Fruit fly (Drosophila melanogaster) whole organism, embryonic: Measurements from ENCODE around the gene CG7164.

Source experiments
- Ada2b ChIP-seq: fragments of 200-800 bp; sonication (Bioruptor generic); IDR thresholded peaks from 2 replicates; pipeline ENCODE4 v1.3.6; 2022; ENCODE audit warnings: missing biosample characterization, missing genetic modification characterization
- BtbVII ChIP-seq: fragments of 200-800 bp; sonication (Bioruptor generic); optimal IDR thresholded peaks from 3 replicates; lab custom pipeline; 2017; ENCODE audit warnings: missing biosample characterization, mild to moderate bottlenecking, missing genetic modification characterization
- CG10462 ChIP-seq: fragments of 200-800 bp; sonication (Bioruptor generic); optimal IDR thresholded peaks from 2 replicates; lab custom pipeline; 2016; ENCODE audit warnings: missing biosample characterization, missing genetic modification characterization
- CG13894 ChIP-seq: fragments of 200-800 bp; sonication (Bioruptor generic); optimal IDR thresholded peaks from 3 replicates; lab custom pipeline; 2018; ENCODE audit warnings: missing biosample characterization, mild to moderate bottlenecking, missing genetic modification characterization, moderate library complexity
- CG14050 ChIP-seq: fragments of 200-800 bp; sonication (Bioruptor generic); IDR thresholded peaks from 3 replicates; pipeline ENCODE4 v1.3.6; 2022; ENCODE audit warnings: missing biosample characterization, missing genetic modification characterization
- CG14441 ChIP-seq: fragments of 200-800 bp; sonication (Bioruptor generic); IDR thresholded peaks from 2 replicates; pipeline ENCODE4 v1.3.6; 2022; ENCODE audit warnings: missing biosample characterization, missing genetic modification characterization
- CG15073 ChIP-seq: fragments of 200-800 bp; sonication (Bioruptor generic); optimal IDR thresholded peaks from 2 replicates; lab custom pipeline; 2016; ENCODE audit warnings: missing biosample characterization, missing genetic modification characterization
- CG17912 ChIP-seq: fragments of 200-800 bp; sonication (Bioruptor generic); optimal IDR thresholded peaks from 2 replicates; lab custom pipeline; 2018; ENCODE audit warnings: missing biosample characterization, mild to moderate bottlenecking, missing genetic modification characterization
- CG2889 ChIP-seq: fragments of 200-800 bp; sonication (Bioruptor generic); IDR thresholded peaks from 3 replicates; pipeline ENCODE4 v1.3.6; 2022; ENCODE audit warnings: missing biosample characterization, missing genetic modification characterization
- CG30431 ChIP-seq: fragments of 200-800 bp; sonication (Bioruptor generic); optimal IDR thresholded peaks from 2 replicates; lab custom pipeline; 2017; ENCODE audit warnings: missing biosample characterization, missing genetic modification characterization
- CG31441 ChIP-seq: fragments of 200-800 bp; sonication (Bioruptor generic); IDR thresholded peaks from 2 replicates; pipeline ENCODE4 v1.3.6; 2022; ENCODE audit warnings: missing biosample characterization, missing genetic modification characterization
- CG32772 ChIP-seq: fragments of 200-800 bp; sonication (Bioruptor generic); IDR thresholded peaks from 2 replicates; pipeline ENCODE4 v1.3.6; 2022; ENCODE audit warnings: missing biosample characterization, missing genetic modification characterization
- CG4730 ChIP-seq: fragments of 200-800 bp; sonication (Bioruptor generic); IDR thresholded peaks from 2 replicates; pipeline ENCODE4 v1.3.6; 2022; ENCODE audit warnings: missing biosample characterization, missing genetic modification characterization
- CG6791 ChIP-seq: fragments of 200-800 bp; sonication (Bioruptor generic); IDR thresholded peaks from 3 replicates; pipeline ENCODE4 v1.3.6; 2022; ENCODE audit warnings: missing biosample characterization, missing genetic modification characterization; ENCODE audit not compliant: partially characterized antibody
- CG7745 ChIP-seq: fragments of 200-800 bp; sonication (Bioruptor generic); optimal IDR thresholded peaks from 2 replicates; lab custom pipeline; 2018; ENCODE audit warnings: missing biosample characterization, mild to moderate bottlenecking, missing genetic modification characterization, moderate library complexity
- CG7839 ChIP-seq: fragments of 200-800 bp; sonication (Bioruptor generic); optimal IDR thresholded peaks from 3 replicates; lab custom pipeline; 2018; ENCODE audit warnings: missing biosample characterization, mild to moderate bottlenecking, missing genetic modification characterization, moderate library complexity
- CTCF ChIP-seq: fragments of 200-800 bp; sonication (Bioruptor generic); optimal IDR thresholded peaks from 2 replicates; lab custom pipeline; 2017; ENCODE audit warnings: missing biosample characterization, mild to moderate bottlenecking, missing genetic modification characterization, moderate library complexity
- Camta ChIP-seq: fragments of 200-800 bp; sonication (Bioruptor generic); optimal IDR thresholded peaks from 2 replicates; lab custom pipeline; 2016; ENCODE audit warnings: missing biosample characterization, missing genetic modification characterization
- Chrac-16 ChIP-seq: fragments of 200-800 bp; sonication (Bioruptor generic); optimal IDR thresholded peaks from 3 replicates; lab custom pipeline; 2016; ENCODE audit warnings: missing biosample characterization, missing genetic modification characterization
- Dek ChIP-seq: fragments of 200-800 bp; sonication (Bioruptor generic); optimal IDR thresholded peaks from 3 replicates; lab custom pipeline; 2019; ENCODE audit warnings: missing biosample characterization, mild to moderate bottlenecking, missing genetic modification characterization, moderate library complexity
- Dfd ChIP-seq, 2 experiments: fragments of >200 bp; optimal IDR thresholded peaks; 2 replicates each; lab custom pipeline; 2017; ENCODE audit warnings: missing biosample characterization in 2 of 2, missing genetic modification characterization in 2 of 2
- Dp ChIP-seq: fragments of 200-800 bp; sonication (Bioruptor generic); optimal IDR thresholded peaks from 2 replicates; lab custom pipeline; 2018; ENCODE audit warnings: missing biosample characterization, mild to moderate bottlenecking, missing genetic modification characterization, moderate library complexity
- E2f1 ChIP-seq: fragments of 200-800 bp; sonication (Bioruptor generic); IDR thresholded peaks from 2 replicates; pipeline ENCODE4 v1.3.6; 2022; ENCODE audit warnings: missing biosample characterization, missing genetic modification characterization
- Ets97D ChIP-seq: fragments of 200-800 bp; sonication (Bioruptor generic); optimal IDR thresholded peaks from 3 replicates; lab custom pipeline; 2016; ENCODE audit warnings: missing biosample characterization, missing genetic modification characterization
- Hr3 ChIP-seq: fragments of 200-800 bp; sonication (Bioruptor generic); optimal IDR thresholded peaks from 3 replicates; lab custom pipeline; 2016; ENCODE audit warnings: missing biosample characterization, missing genetic modification characterization
- Hr39 ChIP-seq: fragments of >200 bp; optimal IDR thresholded peaks from 2 replicates; lab custom pipeline; 2017
- Hr51 ChIP-seq, 2 experiments: fragments of 200-800 bp; sonication (Bioruptor generic); optimal IDR thresholded peaks; 2 replicates in 1 of 2; 3 replicates in 1 of 2; lab custom pipeline; 2016 to 2018; ENCODE audit warnings: missing biosample characterization in 2 of 2, missing genetic modification characterization in 2 of 2, mild to moderate bottlenecking in 1 of 2, moderate library complexity in 1 of 2
- Scr ChIP-seq: fragments of 200-800 bp; sonication (Bioruptor generic); IDR thresholded peaks from 2 replicates; pipeline ENCODE4 v1.3.6; 2022; ENCODE audit warnings: missing biosample characterization, missing genetic modification characterization; ENCODE audit not compliant: partially characterized antibody
- Sox102F ChIP-seq: fragments of 200-800 bp; sonication (Bioruptor generic); optimal IDR thresholded peaks from 2 replicates; lab custom pipeline; 2018; ENCODE audit warnings: missing biosample characterization, mild to moderate bottlenecking, missing genetic modification characterization, moderate library complexity
- Ssrp ChIP-seq: fragments of 200-800 bp; sonication (Bioruptor generic); optimal IDR thresholded peaks from 2 replicates; lab custom pipeline; 2018; ENCODE audit warnings: missing biosample characterization, mild to moderate bottlenecking, missing genetic modification characterization, moderate library complexity
- Taf1 ChIP-seq: fragments of 200-800 bp; sonication (Bioruptor generic); IDR thresholded peaks from 2 replicates; pipeline ENCODE4 v1.3.6; 2022; ENCODE audit warnings: missing biosample characterization, missing genetic modification characterization
- Vsx1 ChIP-seq: fragments of 200-800 bp; sonication (Bioruptor generic); optimal IDR thresholded peaks from 2 replicates; lab custom pipeline; 2017; ENCODE audit warnings: missing biosample characterization, mild to moderate bottlenecking, missing genetic modification characterization, missing genetic modification reagents
- ash1 ChIP-seq: fragments of 200-800 bp; sonication (Bioruptor generic); optimal IDR thresholded peaks from 2 replicates; lab custom pipeline; 2018; ENCODE audit warnings: missing biosample characterization, mild to moderate bottlenecking, missing genetic modification characterization
- bsh ChIP-seq, 2 experiments: fragments of 200-800 bp; sonication (Bioruptor generic); optimal IDR thresholded peaks; 2 replicates each; lab custom pipeline; 2017 to 2018; ENCODE audit warnings: mild to moderate bottlenecking in 2 of 2, missing biosample characterization in 2 of 2, missing genetic modification characterization in 2 of 2, moderate library complexity in 1 of 2
- cwo ChIP-seq: fragments of 200-800 bp; sonication (Bioruptor generic); optimal IDR thresholded peaks from 3 replicates; lab custom pipeline; 2017; ENCODE audit warnings: missing biosample characterization, missing genetic modification characterization, mild to moderate bottlenecking, moderate library complexity, missing genetic modification reagents
- dm ChIP-seq: fragments of 200-800 bp; sonication (Bioruptor generic); optimal IDR thresholded peaks from 3 replicates; lab custom pipeline; 2016; ENCODE audit warnings: missing biosample characterization, missing genetic modification characterization
- en ChIP-seq: fragments of 200-800 bp; sonication (Bioruptor generic); optimal IDR thresholded peaks from 2 replicates; lab custom pipeline; 2016; ENCODE audit warnings: missing biosample characterization, missing genetic modification characterization
- eyg ChIP-seq: fragments of 200-800 bp; sonication (Bioruptor generic); optimal IDR thresholded peaks from 3 replicates; lab custom pipeline; 2016; ENCODE audit warnings: missing biosample characterization, missing genetic modification characterization
- fd102C ChIP-seq: fragments of 200-800 bp; sonication (Bioruptor generic); optimal IDR thresholded peaks from 2 replicates; lab custom pipeline; 2018; ENCODE audit warnings: missing biosample characterization, mild to moderate bottlenecking, missing genetic modification characterization, moderate library complexity
- hth ChIP-seq: fragments of >200 bp; optimal IDR thresholded peaks from 2 replicates; lab custom pipeline; 2017; ENCODE audit warnings: inconsistent platforms
- lbe ChIP-seq: fragments of 200-800 bp; sonication (Bioruptor generic); optimal IDR thresholded peaks from 2 replicates; lab custom pipeline; 2016; ENCODE audit warnings: missing biosample characterization, mild to moderate bottlenecking, missing genetic modification characterization
- nom ChIP-seq: fragments of 200-800 bp; sonication (Bioruptor generic); optimal IDR thresholded peaks from 2 replicates; lab custom pipeline; 2017; ENCODE audit warnings: missing biosample characterization, missing genetic modification characterization, mild to moderate bottlenecking, moderate library complexity, missing genetic modification reagents
- pfk ChIP-seq: fragments of 200-800 bp; sonication (Bioruptor generic); optimal IDR thresholded peaks from 2 replicates; lab custom pipeline; 2018; ENCODE audit warnings: missing biosample characterization, mild to moderate bottlenecking, missing genetic modification characterization, moderate library complexity
- pros ChIP-seq: fragments of 200-800 bp; sonication (Bioruptor generic); optimal IDR thresholded peaks from 3 replicates; lab custom pipeline; 2019; ENCODE audit warnings: missing biosample characterization, mild to moderate bottlenecking, missing genetic modification characterization, moderate library complexity
- pum ChIP-seq: fragments of 200-800 bp; sonication (Bioruptor generic); optimal IDR thresholded peaks from 2 replicates; lab custom pipeline; 2016; ENCODE audit warnings: missing biosample characterization, missing genetic modification characterization
- run ChIP-seq: fragments of 200-800 bp; sonication (Bioruptor generic); optimal IDR thresholded peaks from 3 replicates; lab custom pipeline; 2018; ENCODE audit warnings: missing biosample characterization, mild to moderate bottlenecking, missing genetic modification characterization
- tap ChIP-seq: fragments of 200-800 bp; optimal IDR thresholded peaks from 3 replicates; lab custom pipeline; 2019; ENCODE audit warnings: missing biosample characterization, mild to moderate bottlenecking, missing genetic modification characterization, moderate library complexity
- tin ChIP-seq: fragments of 200-800 bp; sonication (Bioruptor generic); optimal IDR thresholded peaks from 3 replicates; lab custom pipeline; 2016; ENCODE audit warnings: missing biosample characterization, missing genetic modification characterization
- zf30C ChIP-seq: fragments of 200-800 bp; sonication (Bioruptor generic); optimal IDR thresholded peaks from 3 replicates; lab custom pipeline; 2018; ENCODE audit warnings: missing biosample characterization, mild to moderate bottlenecking, missing genetic modification characterization
- zfh2 ChIP-seq: fragments of 200-800 bp; sonication (Bioruptor generic); optimal IDR thresholded peaks from 2 replicates; lab custom pipeline; 2016; ENCODE audit warnings: missing biosample characterization, missing genetic modification characterization

CG7164 gene

dm6 chr2L:7799804-7800433, 18.7 kb downstream of the CG7164 start, which contains the start of the genes Herp and r2d2 (continued):
- TF ChIP-seq zfh2: peak; percentile 97
- TF ChIP-seq CTCF (GFP tag; lab: Kevin White, UChicago): peak; percentile 36
- TF ChIP-seq Dek (tag; lab: Kevin White, UChicago): peak; percentile 89
- TF ChIP-seq ash1: peak; percentile 55
- TF ChIP-seq CG14441: peak; percentile 87
- TF ChIP-seq Vsx1 (GFP tag; lab: Kevin White, UChicago): peak; percentile 57
- peak; percentile 93 for TF ChIP-seq CG13894
- peak; percentile 94 for TF ChIP-seq Camta (GFP tag; lab: Kevin White, UChicago)
- TF ChIP-seq Ssrp (tag; lab: Kevin White, UChicago): peak; percentile 83
- TF ChIP-seq pros (GFP tag; lab: Kevin White, UChicago): peak; percentile 34
- peak; percentile 12 for TF ChIP-seq Dp (GFP tag; lab: Kevin White, UChicago)
- peak; percentile 60 for TF ChIP-seq CG10462
- peak; percentile 78 for TF ChIP-seq CG4730 (GFP tag; lab: Robert Waterston, UW)
- peak; percentile 68 for TF ChIP-seq E2f1 (GFP tag; lab: Robert Waterston, UW)
- TF ChIP-seq nom (GFP tag; lab: Kevin White, UChicago): peak; percentile 87
- TF ChIP-seq CG30431 (GFP tag; lab: Kevin White, UChicago): peak; percentile 69
- TF ChIP-seq Chrac-16: peak; percentile 90
- TF ChIP-seq Taf1 (GFP tag; lab: Robert Waterston, UW): peak; percentile 81
- peak; percentile 64 for TF ChIP-seq run
- peak; percentile 92 for TF ChIP-seq CG32772 (GFP tag; lab: Robert Waterston, UW)
- TF ChIP-seq hth (lab: Kevin White, UChicago): no peak
- TF ChIP-seq pfk (GFP tag; lab: Kevin White, UChicago): peak; percentile 40
- peak; percentile 44 for TF ChIP-seq CG17912 (GFP tag; lab: Kevin White, UChicago)
- TF ChIP-seq tin (GFP tag; lab: Kevin White, UChicago): peak; percentile 90
- peak; percentile 58; the same call in 2 of the 3 replicates for TF ChIP-seq CG2889 (GFP tag; lab: Robert Waterston, UW)
- peak; percentile 93 for TF ChIP-seq dm (GFP tag; lab: Kevin White, UChicago)
- TF ChIP-seq bsh (GFP tag; optimal IDR thresholded peaks at IDR 0.05; lab: Kevin White, UChicago): peak in 1 of 2 experiments; percentile 85
- TF ChIP-seq en (GFP tag; lab: Kevin White, UChicago): peak; percentile 87
- peak; percentile 91 for TF ChIP-seq Ets97D (GFP tag; lab: Kevin White, UChicago)
- TF ChIP-seq Scr (GFP tag; lab: Robert Waterston, UW): peak; percentile 86
- TF ChIP-seq Hr3 (GFP tag; lab: Kevin White, UChicago): peak; percentile 91
- TF ChIP-seq CG14050 (GFP tag; lab: Robert Waterston, UW): peak; percentile 81
- peak; percentile 8 for TF ChIP-seq lbe (GFP tag; lab: Kevin White, UChicago)
- no peak for TF ChIP-seq zf30C (GFP tag; lab: Kevin White, UChicago)
- peak; percentile 58; the same call in 2 of the 3 replicates for TF ChIP-seq CG6791 (GFP tag; lab: Robert Waterston, UW)
- TF ChIP-seq CG7839: peak; percentile 91
- TF ChIP-seq Ada2b (GFP tag; lab: Robert Waterston, UW): peak; percentile 86
- TF ChIP-seq tap (tag; lab: Kevin White, UChicago): peak; percentile 81
- TF ChIP-seq CG31441 (GFP tag; lab: Robert Waterston, UW): peak; percentile 96
- TF ChIP-seq Hr51 (GFP tag; optimal IDR thresholded peaks at IDR 0.05; lab: Kevin White, UChicago): peak; percentile 87 to 91
- no peak for TF ChIP-seq Dfd (GFP tag; optimal IDR thresholded peaks at IDR 0.05; lab: Kevin White, UChicago)
- peak; percentile 55 for TF ChIP-seq CG15073
- TF ChIP-seq pum (GFP tag; lab: Kevin White, UChicago): peak; percentile 94
- peak; percentile 85 for TF ChIP-seq eyg (GFP tag; lab: Kevin White, UChicago)
- TF ChIP-seq fd102C (GFP tag; lab: Kevin White, UChicago): peak; percentile 77
- peak; percentile 21 for TF ChIP-seq CG7745 (tag; lab: Kevin White, UChicago)
- TF ChIP-seq BtbVII: peak; percentile 87
- TF ChIP-seq cwo (GFP tag; lab: Kevin White, UChicago): peak; percentile 79
- no peak for TF ChIP-seq Hr39 (lab: Kevin White, UChicago)
- TF ChIP-seq Sox102F (GFP tag; lab: Kevin White, UChicago): no peak
